Worm (Caenorhabditis elegans) whole organism, L4 larva: Measurements from ENCODE around the gene lpr-4.

Experiments used
- daf-12 ChIP-seq: fragments of 150-350 bp; optimal IDR thresholded peaks from 2 replicates; lab custom pipeline; 2014; ENCODE audit warnings: missing biosample characterization, missing genetic modification reagents, missing genetic modification characterization
- lir-3 ChIP-seq: sonication (generic microtip); optimal IDR thresholded peaks from 2 replicates; lab custom pipeline; 2016; ENCODE audit warnings: mild to moderate bottlenecking, missing genetic modification characterization, missing compliant biosample characterization
- nhr-77 ChIP-seq: fragments of 150-350 bp; optimal IDR thresholded peaks from 2 replicates; lab custom pipeline; 2014; ENCODE audit warnings: missing biosample characterization, missing genetic modification characterization
- pqm-1 ChIP-seq: sonication (generic microtip); optimal IDR thresholded peaks from 2 replicates; lab custom pipeline; 2017; ENCODE audit warnings: missing biosample characterization, missing genetic modification characterization
- sdz-12 ChIP-seq: fragments of 200-800 bp; sonication (Bioruptor generic); optimal IDR thresholded peaks from 2 replicates; lab custom pipeline; 2018; ENCODE audit warnings: mild to moderate bottlenecking, missing genetic modification characterization, missing compliant biosample characterization
- snpc-4 ChIP-seq: fragments of 150-350 bp; optimal IDR thresholded peaks from 2 replicates; lab custom pipeline; 2014; ENCODE audit warnings: missing biosample characterization, missing genetic modification characterization
- tra-1 ChIP-seq: fragments of 200-800 bp; sonication (Bioruptor generic); IDR thresholded peaks from 2 replicates; pipeline ENCODE4 v1.3.6; 2022; ENCODE audit warnings: missing genetic modification reagents, missing genetic modification characterization, missing compliant biosample characterization
- unc-62 ChIP-seq, 3 experiments: fragments of 150-350 bp in 1 of 3; sonication (generic microtip); optimal IDR thresholded peaks in 2 of 3; peaks in 1 of 3; 1 replicate in 1 of 3; 2 replicates in 2 of 3; lab custom pipeline; 2014 to 2017; ENCODE audit warnings: missing biosample characterization in 3 of 3, missing genetic modification characterization in 3 of 3, missing genetic modification reagents in 3 of 3, missing genotype in 1 of 3

- no peak for TF ChIP-seq tra-1 (GFP tag; lab: Robert Waterston, UW)
- TF ChIP-seq lir-3 (tag; lab: Kevin White, UChicago), result no peak
- TF ChIP-seq unc-62 (GFP tag; optimal IDR thresholded peaks at IDR 0.05 in 1 of 2; lab: Kevin White, UChicago), result no peak
- TF ChIP-seq unc-62 (tag; optimal IDR thresholded peaks at IDR 0.05; lab: Kevin White, UChicago), result no peak
- TF ChIP-seq snpc-4 (tag; lab: Kevin White, UChicago), result no peak
- TF ChIP-seq pqm-1, result peak; percentile 4
- no peak for TF ChIP-seq daf-12 (tag; lab: Kevin White, UChicago)
- TF ChIP-seq nhr-77 (tag; lab: Kevin White, UChicago), result no peak
- TF ChIP-seq sdz-12, result no peak
Observed at ce11 chrX:11103173-11103572, 38.2 kb downstream of the lpr-4 start.
